Worm (Caenorhabditis elegans) whole organism, late embryonic: ENCODE measurements around the gene M163.11.

Experiments used
- C08G9.2 ChIP-seq: sonication (generic microtip); optimal IDR thresholded peaks from 2 replicates; lab custom pipeline; 2016; ENCODE audit warnings: mild to moderate bottlenecking, missing genetic modification characterization, moderate library complexity, missing compliant biosample characterization
- F13H6.1 ChIP-seq: sonication (generic microtip); optimal IDR thresholded peaks from 2 replicates; lab custom pipeline; 2016; ENCODE audit warnings: missing genetic modification characterization, missing compliant biosample characterization
- K02D7.2 ChIP-seq: sonication (generic microtip); optimal IDR thresholded peaks from 2 replicates; lab custom pipeline; 2017; ENCODE audit warnings: mild to moderate bottlenecking, missing genetic modification characterization, missing compliant biosample characterization
- T23F11.4 ChIP-seq: fragments of 200-800 bp; sonication (Bioruptor generic); optimal IDR thresholded peaks from 2 replicates; lab custom pipeline; 2018; ENCODE audit warnings: mild to moderate bottlenecking, missing genetic modification characterization, missing compliant biosample characterization
- Y22D7AL.16 ChIP-seq: sonication (generic microtip); optimal IDR thresholded peaks from 2 replicates; lab custom pipeline; 2016; ENCODE audit warnings: missing genetic modification characterization, missing compliant biosample characterization
- ahr-1 ChIP-seq: sonication (generic microtip); optimal IDR thresholded peaks from 2 replicates; lab custom pipeline; 2016; ENCODE audit warnings: missing genetic modification characterization, missing compliant biosample characterization
- ceh-18 ChIP-seq: sonication (generic microtip); optimal IDR thresholded peaks from 2 replicates; lab custom pipeline; 2016; ENCODE audit warnings: missing genetic modification characterization, missing compliant biosample characterization
- ceh-2 ChIP-seq: sonication (generic microtip); optimal IDR thresholded peaks from 2 replicates; lab custom pipeline; 2016; ENCODE audit warnings: missing genotype, missing genetic modification characterization, missing compliant biosample characterization
- ceh-22 ChIP-seq: sonication (generic microtip); optimal IDR thresholded peaks from 2 replicates; lab custom pipeline; 2017; ENCODE audit warnings: missing biosample characterization, missing genetic modification characterization
- ceh-30 ChIP-seq: fragments of 150-350 bp; optimal IDR thresholded peaks from 2 replicates; lab custom pipeline; 2014; ENCODE audit warnings: missing biosample characterization, missing genetic modification characterization
- ceh-34 ChIP-seq: sonication (generic microtip); optimal IDR thresholded peaks from 2 replicates; lab custom pipeline; 2016; ENCODE audit warnings: mild to moderate bottlenecking, missing genetic modification characterization, missing compliant biosample characterization
- ceh-45 ChIP-seq: fragments of 200-800 bp; sonication (Bioruptor generic); IDR thresholded peaks from 2 replicates; pipeline ENCODE4 v1.3.6; 2022; ENCODE audit warnings: missing genetic modification reagents, missing genetic modification characterization, missing compliant biosample characterization
- ceh-6 ChIP-seq: fragments of 200-800 bp; sonication (Bioruptor generic); optimal IDR thresholded peaks from 2 replicates; lab custom pipeline; 2018; ENCODE audit warnings: mild to moderate bottlenecking, missing genetic modification characterization, missing compliant biosample characterization
- che-1 ChIP-seq: sonication (generic microtip); optimal IDR thresholded peaks from 2 replicates; lab custom pipeline; 2016; ENCODE audit warnings: mild to moderate bottlenecking, missing genetic modification characterization, missing compliant biosample characterization
- dmd-4 ChIP-seq: sonication (generic microtip); optimal IDR thresholded peaks from 2 replicates; lab custom pipeline; 2016; ENCODE audit warnings: borderline replicate concordance, missing genetic modification characterization, missing compliant biosample characterization
- dve-1 ChIP-seq: sonication (generic microtip); optimal IDR thresholded peaks from 2 replicates; lab custom pipeline; 2017; ENCODE audit warnings: antibody characterized with exemption, mild to moderate bottlenecking, missing genetic modification characterization, missing compliant biosample characterization
- elt-2 ChIP-seq: sonication (generic microtip); optimal IDR thresholded peaks from 2 replicates; lab custom pipeline; 2016; ENCODE audit warnings: missing genetic modification reagents, missing genetic modification characterization, missing compliant biosample characterization
- elt-4 ChIP-seq: sonication (generic microtip); optimal IDR thresholded peaks from 2 replicates; lab custom pipeline; 2016; ENCODE audit warnings: missing genetic modification characterization, missing compliant biosample characterization
- ets-4 ChIP-seq: sonication (generic microtip); optimal IDR thresholded peaks from 2 replicates; lab custom pipeline; 2016; ENCODE audit warnings: missing genetic modification characterization, missing compliant biosample characterization
- eyg-1 ChIP-seq: sonication (generic microtip); optimal IDR thresholded peaks from 2 replicates; lab custom pipeline; 2016; ENCODE audit warnings: missing genotype, missing genetic modification characterization, missing compliant biosample characterization
- fkh-10 ChIP-seq: fragments of 150-350 bp; optimal IDR thresholded peaks from 2 replicates; lab custom pipeline; 2014; ENCODE audit warnings: missing biosample characterization, missing genetic modification reagents, missing genetic modification characterization
- gmeb-2 ChIP-seq: sonication (generic microtip); optimal IDR thresholded peaks from 2 replicates; lab custom pipeline; 2016; ENCODE audit warnings: missing genetic modification characterization, inconsistent platforms, missing compliant biosample characterization
- hlh-13 ChIP-seq: fragments of 200-800 bp; sonication (Bioruptor generic); optimal IDR thresholded peaks from 2 replicates; lab custom pipeline; 2018; ENCODE audit warnings: mild to moderate bottlenecking, missing genetic modification characterization, missing compliant biosample characterization
- hlh-15 ChIP-seq: sonication (generic microtip); optimal IDR thresholded peaks from 2 replicates; lab custom pipeline; 2016; ENCODE audit warnings: missing genetic modification characterization, missing compliant biosample characterization
- hlh-8 ChIP-seq: sonication (generic microtip); optimal IDR thresholded peaks from 2 replicates; lab custom pipeline; 2016; ENCODE audit warnings: missing genotype, missing genetic modification characterization, missing compliant biosample characterization
- lim-6 ChIP-seq: sonication (generic microtip); optimal IDR thresholded peaks from 2 replicates; lab custom pipeline; 2016; ENCODE audit warnings: missing genetic modification characterization, missing compliant biosample characterization
- lin-11 ChIP-seq: fragments of 200-800 bp; sonication (Bioruptor generic); optimal IDR thresholded peaks from 2 replicates; lab custom pipeline; 2018; ENCODE audit warnings: mild to moderate bottlenecking, missing genetic modification characterization, missing compliant biosample characterization
- madf-2 ChIP-seq: sonication (generic microtip); optimal IDR thresholded peaks from 2 replicates; lab custom pipeline; 2017; ENCODE audit warnings: missing genetic modification characterization, missing compliant biosample characterization
- nfya-1 ChIP-seq: sonication (generic microtip); optimal IDR thresholded peaks from 2 replicates; lab custom pipeline; 2017; ENCODE audit warnings: missing genetic modification characterization, mild to moderate bottlenecking, missing compliant biosample characterization, antibody characterized with exemption, moderate library complexity
- nhr-11 ChIP-seq: fragments of 150-350 bp; optimal IDR thresholded peaks from 2 replicates; lab custom pipeline; 2014; ENCODE audit warnings: missing biosample characterization, missing genetic modification characterization
- nhr-232 ChIP-seq: sonication (generic microtip); optimal IDR thresholded peaks from 2 replicates; lab custom pipeline; 2016; ENCODE audit warnings: missing genetic modification characterization, missing compliant biosample characterization
- odd-2 ChIP-seq: sonication (generic microtip); optimal IDR thresholded peaks from 2 replicates; lab custom pipeline; 2017; ENCODE audit warnings: antibody characterized with exemption, mild to moderate bottlenecking, missing genetic modification characterization, missing compliant biosample characterization
- pag-3 ChIP-seq: sonication (generic microtip); optimal IDR thresholded peaks from 2 replicates; lab custom pipeline; 2016; ENCODE audit warnings: missing compliant biosample characterization, missing genetic modification characterization, borderline replicate concordance
- pat-9 ChIP-seq: fragments of 200-800 bp; sonication (Bioruptor generic); optimal IDR thresholded peaks from 2 replicates; lab custom pipeline; 2018; ENCODE audit warnings: mild to moderate bottlenecking, missing genetic modification characterization, moderate library complexity, missing compliant biosample characterization
- pax-1 ChIP-seq: fragments of 150-350 bp; optimal IDR thresholded peaks from 2 replicates; lab custom pipeline; 2014; ENCODE audit warnings: missing biosample characterization, missing genetic modification characterization
- pha-2 ChIP-seq: sonication (generic microtip); optimal IDR thresholded peaks from 2 replicates; lab custom pipeline; 2017; ENCODE audit warnings: mild to moderate bottlenecking, missing genetic modification characterization, missing compliant biosample characterization
- pha-4 ChIP-seq: fragments of 150-350 bp; optimal IDR thresholded peaks from 2 replicates; lab custom pipeline; 2018; ENCODE audit warnings: missing biosample characterization, missing genetic modification reagents, missing genetic modification characterization
- pqm-1 ChIP-seq: sonication (generic microtip); optimal IDR thresholded peaks from 2 replicates; lab custom pipeline; 2016; ENCODE audit warnings: missing genetic modification characterization, missing compliant biosample characterization
- pros-1 ChIP-seq: fragments of 150-350 bp; optimal IDR thresholded peaks from 2 replicates; lab custom pipeline; 2014; ENCODE audit warnings: missing biosample characterization, missing genetic modification reagents, missing genetic modification characterization
- rnt-1 ChIP-seq: sonication (generic microtip); optimal IDR thresholded peaks from 2 replicates; lab custom pipeline; 2016; ENCODE audit warnings: missing genetic modification characterization, missing compliant biosample characterization
- sdc-2 ChIP-seq: sonication (generic microtip); optimal IDR thresholded peaks from 2 replicates; lab custom pipeline; 2016; ENCODE audit warnings: missing genotype, missing genetic modification characterization, missing compliant biosample characterization
- sox-2 ChIP-seq: fragments of 200-800 bp; sonication (Bioruptor generic); IDR thresholded peaks from 2 replicates; pipeline ENCODE4 v1.3.6; 2022; ENCODE audit warnings: missing genetic modification reagents, missing genetic modification characterization, missing compliant biosample characterization
- sox-4 ChIP-seq: sonication (generic microtip); optimal IDR thresholded peaks from 2 replicates; lab custom pipeline; 2017; ENCODE audit warnings: mild to moderate bottlenecking, missing genetic modification characterization, inconsistent platforms, missing compliant biosample characterization
- syd-9 ChIP-seq: sonication (generic microtip); optimal IDR thresholded peaks from 2 replicates; lab custom pipeline; 2016; ENCODE audit warnings: mild to moderate bottlenecking, missing genetic modification characterization, moderate library complexity, missing compliant biosample characterization
- tbx-7 ChIP-seq: sonication (generic microtip); optimal IDR thresholded peaks from 2 replicates; lab custom pipeline; 2016; ENCODE audit warnings: missing genotype, missing genetic modification characterization, missing compliant biosample characterization
- unc-3 ChIP-seq, 2 experiments: fragments of 200-800 bp in 1 of 2; sonication (Bioruptor generic) in 1 of 2; sonication (generic microtip) in 1 of 2; conservative IDR thresholded peaks in 1 of 2; optimal IDR thresholded peaks in 1 of 2; 2 replicates each; pipeline versions ENCODE4 v1.3.6 to Lab custom; 2016 to 2022; ENCODE audit warnings: missing compliant biosample characterization in 2 of 2, missing genetic modification characterization in 2 of 2, missing genetic modification reagents in 1 of 2
- unc-55 ChIP-seq: sonication (generic microtip); optimal IDR thresholded peaks from 2 replicates; lab custom pipeline; 2017; ENCODE audit warnings: missing biosample characterization, missing genetic modification reagents, missing genetic modification characterization
- unc-86 ChIP-seq: sonication (generic microtip); optimal IDR thresholded peaks from 2 replicates; lab custom pipeline; 2016; ENCODE audit warnings: missing genetic modification characterization, missing compliant biosample characterization
- zip-5 ChIP-seq: sonication (generic microtip); optimal IDR thresholded peaks from 2 replicates; lab custom pipeline; 2016; ENCODE audit warnings: missing genetic modification characterization, missing compliant biosample characterization
- ztf-16 ChIP-seq: sonication (generic microtip); optimal IDR thresholded peaks from 2 replicates; lab custom pipeline; 2017; ENCODE audit warnings: missing genetic modification characterization, missing compliant biosample characterization

The M163.11 gene

DNA sequence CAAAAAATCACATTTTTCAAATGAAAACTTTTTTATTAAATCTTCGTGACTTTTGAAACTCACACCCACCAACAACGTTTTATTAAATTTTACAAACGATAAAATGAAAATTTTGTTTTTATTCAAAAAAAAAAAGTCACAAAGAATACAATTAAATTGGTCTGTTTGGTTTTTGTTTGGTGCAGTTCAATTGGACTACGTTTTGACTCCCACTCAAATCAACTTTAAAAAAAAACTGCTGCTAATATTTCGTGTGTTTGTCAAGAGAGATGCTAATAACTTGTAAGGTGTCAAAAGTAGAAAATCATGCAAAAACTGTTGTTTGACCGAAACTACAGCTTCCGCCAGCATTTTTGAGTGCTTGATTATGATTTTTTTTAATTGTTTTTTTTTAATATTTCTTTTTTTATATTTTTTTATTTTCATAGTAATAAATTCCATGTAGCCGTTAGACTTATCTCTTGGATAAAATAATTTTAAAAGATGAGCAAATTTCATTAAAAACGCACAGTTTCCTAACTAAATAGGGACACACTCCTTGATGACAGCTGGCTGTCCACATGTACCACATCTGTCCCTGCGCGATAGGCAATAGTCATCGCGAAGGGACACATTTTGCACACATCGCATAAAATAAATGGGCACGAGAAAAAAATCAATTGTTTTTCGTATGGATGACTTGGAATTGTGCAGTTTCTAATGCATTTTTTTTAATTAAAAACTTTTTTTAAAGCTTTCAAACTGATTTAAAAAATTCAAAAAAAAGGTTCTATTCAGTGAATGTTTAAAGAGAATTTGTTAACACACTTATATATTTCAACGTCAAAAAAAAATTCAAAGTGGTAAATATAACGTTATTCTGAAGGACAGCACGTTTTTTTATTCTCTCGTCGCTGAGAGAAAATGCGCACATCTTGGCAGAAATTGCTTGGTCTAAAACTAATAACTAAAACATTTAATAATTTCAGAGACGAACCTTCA lies 46.4 kb downstream of the M163.11 start:
- TF ChIP-seq ceh-6 (GFP tag; lab: Kevin White, UChicago) (peak; percentile 61), elt-2 (tag; lab: Kevin White, UChicago) (peak; percentile 82), dve-1 (peak; percentile 96), odd-2 (peak; percentile 55), ztf-16 (tag; lab: Kevin White, UChicago) (peak; percentile 79), tbx-7 (tag; lab: Kevin White, UChicago) (peak; percentile 56), unc-3 (GFP tag; conservative IDR thresholded peaks at IDR 0.05; lab: Robert Waterston, UW) (0 out of 2 replicates have a peak, but pooled peaks have one; percentile 53), unc-3 (tag; optimal IDR thresholded peaks at IDR 0.05; lab: Kevin White, UChicago) (peak; percentile 64), sox-2 (peak; percentile 79), K02D7.2 (tag; lab: Kevin White, UChicago) (no peak), rnt-1 (peak; percentile 90), gmeb-2 (tag; lab: Kevin White, UChicago) (peak; percentile 23), fkh-10 (peak; percentile 73), che-1 (no peak), unc-55 (GFP tag; lab: Kevin White, UChicago) (peak; percentile 94), nfya-1 (tag; lab: Kevin White, UChicago) (peak; percentile 98), zip-5 (tag; lab: Kevin White, UChicago) (peak; percentile 31), pax-1 (tag; lab: Kevin White, UChicago) (peak; percentile 91), dmd-4 (tag; lab: Kevin White, UChicago) (no peak), hlh-15 (tag; lab: Kevin White, UChicago) (peak; percentile 13), nhr-232 (tag; lab: Kevin White, UChicago) (no peak), nhr-11 (peak; percentile 98), pros-1 (peak; percentile 86), sox-4 (tag; lab: Kevin White, UChicago) (peak; percentile 47), ahr-1 (tag; lab: Kevin White, UChicago) (peak; percentile 62), ceh-30 (tag; lab: Kevin White, UChicago) (peak; percentile 92), C08G9.2 (tag; lab: Kevin White, UChicago) (peak; percentile 68), unc-86 (tag; lab: Kevin White, UChicago) (peak; percentile 96), sdc-2 (tag; lab: Kevin White, UChicago) (peak; percentile 100), pha-4 (tag; lab: Kevin White, UChicago) (no peak), lim-6 (peak; percentile 4), pat-9 (tag; lab: Kevin White, UChicago) (peak; percentile 27), T23F11.4 (GFP tag; lab: Kevin White, UChicago) (peak; percentile 42), ets-4 (tag; lab: Kevin White, UChicago) (peak; percentile 75), madf-2 (tag; lab: Kevin White, UChicago) (peak; percentile 67), hlh-13 (no peak), pha-2 (tag; lab: Kevin White, UChicago) (peak; percentile 68), elt-4 (tag; lab: Kevin White, UChicago) (no peak), ceh-34 (tag; lab: Kevin White, UChicago) (peak; percentile 92), ceh-22 (tag; lab: Kevin White, UChicago) (peak; percentile 78), eyg-1 (peak; percentile 62), ceh-18 (tag; lab: Kevin White, UChicago) (peak; percentile 98), lin-11 (tag; lab: Kevin White, UChicago) (peak; percentile 25), syd-9 (tag; lab: Kevin White, UChicago) (peak; percentile 79), Y22D7AL.16 (no peak), hlh-8 (tag; lab: Kevin White, UChicago) (peak; percentile 45), ceh-2 (peak; percentile 72), F13H6.1 (peak; percentile 64), pag-3 (tag; lab: Kevin White, UChicago) (no peak), pqm-1 (tag; lab: Kevin White, UChicago) (peak; percentile 84), ceh-45 (GFP tag; lab: Robert Waterston, UW) (no peak)
